Worm (Caenorhabditis elegans) whole organism, mixed stage, embryonic: ENCODE measurements around the gene famk-1.

Experiments used
- ces-1 ChIP-seq: fragments of 150-350 bp; optimal IDR thresholded peaks from 2 replicates; lab custom pipeline; 2014; ENCODE audit warnings: missing biosample characterization, missing genetic modification reagents, missing genetic modification characterization
- cnd-1 ChIP-seq: fragments of 200-800 bp; sonication (Bioruptor generic); optimal IDR thresholded peaks from 2 replicates; lab custom pipeline; 2018; ENCODE audit warnings: mild to moderate bottlenecking, missing genetic modification characterization, missing compliant biosample characterization
- lin-13 ChIP-seq: fragments of 150-350 bp; optimal IDR thresholded peaks from 2 replicates; lab custom pipeline; 2014; ENCODE audit warnings: missing biosample characterization, missing genetic modification characterization
- lin-32 ChIP-seq: fragments of 200-800 bp; sonication (Bioruptor generic); optimal IDR thresholded peaks from 2 replicates; lab custom pipeline; 2018; ENCODE audit warnings: mild to moderate bottlenecking, missing genetic modification characterization, missing compliant biosample characterization
- lsy-2 ChIP-seq: fragments of 150-350 bp; optimal IDR thresholded peaks from 2 replicates; lab custom pipeline; 2014; ENCODE audit warnings: missing biosample characterization, missing genetic modification characterization
- mep-1 ChIP-seq: fragments of 150-350 bp; optimal IDR thresholded peaks from 2 replicates; lab custom pipeline; 2017; ENCODE audit warnings: missing biosample characterization, missing genetic modification reagents, missing genetic modification characterization, inconsistent platforms
- nhr-12 ChIP-seq: fragments of 150-350 bp; optimal IDR thresholded peaks from 2 replicates; lab custom pipeline; 2014; ENCODE audit warnings: missing biosample characterization, missing genetic modification characterization
- nhr-237 ChIP-seq: fragments of 150-350 bp; optimal IDR thresholded peaks from 2 replicates; lab custom pipeline; 2014; ENCODE audit warnings: missing biosample characterization, missing genetic modification characterization
- nhr-28 ChIP-seq: fragments of 150-350 bp; optimal IDR thresholded peaks from 2 replicates; lab custom pipeline; 2014; ENCODE audit warnings: missing biosample characterization, missing genetic modification characterization
- nhr-76 ChIP-seq: sonication (generic microtip); optimal IDR thresholded peaks from 2 replicates; lab custom pipeline; 2017; ENCODE audit warnings: missing biosample characterization, missing genetic modification characterization
- pha-4 ChIP-seq: fragments of 150-350 bp; optimal IDR thresholded peaks from 2 replicates; lab custom pipeline; 2018; ENCODE audit warnings: missing biosample characterization, missing genetic modification reagents, missing genetic modification characterization
- unc-62 ChIP-seq: fragments of 150-350 bp; optimal IDR thresholded peaks from 2 replicates; lab custom pipeline; 2014; ENCODE audit warnings: missing biosample characterization, missing genetic modification reagents, missing genetic modification characterization
- ztf-11 ChIP-seq: fragments of 150-350 bp; optimal IDR thresholded peaks from 2 replicates; lab custom pipeline; 2014; ENCODE audit warnings: missing biosample characterization, missing genetic modification characterization

DNA sequence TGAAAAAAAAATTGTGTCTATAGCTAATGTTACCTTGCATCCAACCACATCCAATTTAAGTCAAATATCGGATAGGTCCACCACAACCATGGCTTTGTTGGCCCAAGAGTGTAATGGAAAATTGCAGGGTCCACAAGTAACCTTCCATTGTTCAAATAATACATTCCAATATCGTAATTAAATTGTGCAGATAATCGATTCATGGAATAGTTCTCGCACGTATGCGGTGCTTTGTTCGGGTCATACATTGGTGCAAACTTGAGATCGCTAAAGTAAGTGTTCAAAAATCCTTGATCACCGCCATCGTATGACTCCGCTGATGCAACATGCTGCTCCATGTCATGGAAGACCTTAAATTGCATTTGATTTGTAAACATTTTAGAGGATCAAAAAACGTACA is 49.9 kb downstream of the famk-1 start:
- no peak for TF ChIP-seq cnd-1 (tag; lab: Kevin White, UChicago)
- TF ChIP-seq mep-1 (tag; lab: Kevin White, UChicago), result no peak
- TF ChIP-seq lsy-2 (tag; lab: Kevin White, UChicago), result no peak
- no peak for TF ChIP-seq pha-4 (tag; lab: Kevin White, UChicago)
- TF ChIP-seq nhr-28 (tag; lab: Kevin White, UChicago), result no peak
- TF ChIP-seq ztf-11 (tag; lab: Kevin White, UChicago), result no peak
- TF ChIP-seq unc-62 (GFP tag; lab: Kevin White, UChicago), result no peak
- TF ChIP-seq nhr-237 (tag; lab: Kevin White, UChicago), result no peak
- no peak for TF ChIP-seq nhr-76 (tag; lab: Kevin White, UChicago)
- TF ChIP-seq lin-32 (GFP tag; lab: Kevin White, UChicago), result no peak
- no peak for TF ChIP-seq nhr-12
- no peak for TF ChIP-seq ces-1 (GFP tag; lab: Kevin White, UChicago)
- no peak for TF ChIP-seq lin-13 (tag; lab: Kevin White, UChicago)
